Fruit fly (Drosophila melanogaster) S2 (cell line): ENCODE data around the gene ATPsynD.

ENCODE experiments used
- CG8478 ChIP-seq: fragments of >200 bp; optimal IDR thresholded peaks from 2 replicates; lab custom pipeline; 2018
- CTCF ChIP-seq, 2 experiments: fragments of >200 bp; optimal IDR thresholded peaks; 2 replicates each; lab custom pipeline; 2018

DNA sequence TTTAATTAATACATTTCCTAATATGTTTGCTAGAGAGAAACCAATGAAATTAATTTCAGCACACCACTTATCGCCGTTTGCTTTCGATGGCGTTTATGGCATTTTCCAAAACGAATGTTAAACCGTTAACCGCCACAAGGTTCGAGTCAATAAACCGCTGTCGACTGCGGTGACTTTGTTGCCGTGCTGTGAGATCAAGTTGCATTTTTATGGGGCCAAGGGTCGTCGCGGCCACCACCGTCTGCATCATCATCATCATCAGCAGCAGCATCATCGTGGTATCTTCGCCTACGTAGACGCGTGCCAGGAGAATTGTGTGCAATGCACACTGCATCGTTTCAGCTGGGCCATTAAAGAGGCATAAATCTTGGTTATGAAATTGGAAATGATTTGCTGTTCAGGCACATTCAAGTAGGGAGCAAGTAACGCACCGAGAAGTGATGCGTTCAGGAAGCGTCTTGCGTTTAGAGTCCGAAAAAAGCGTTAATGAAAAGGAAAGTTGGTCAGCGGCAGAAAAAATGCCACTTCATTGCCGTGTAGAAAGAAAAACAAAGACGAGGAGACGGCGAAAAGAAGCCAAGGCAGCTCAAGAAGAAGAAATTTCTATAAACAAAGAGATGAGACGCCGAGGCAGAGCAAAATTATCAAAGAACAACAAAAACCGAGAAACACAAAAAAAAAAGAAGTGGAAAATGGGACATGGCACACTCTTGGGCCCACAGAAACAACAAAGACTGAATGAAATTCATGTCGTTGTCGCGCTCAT lies 3.6 kb upstream of the ATPsynD start:
- TF ChIP-seq CG8478 (no peak), CTCF (optimal IDR thresholded peaks at IDR 0.05; lab: Kevin White, UChicago) (no peak)
